Worm (Caenorhabditis elegans) whole organism, L4 larva: ENCODE results near the gene rpt-1.

Experiments
- F37D6.2 ChIP-seq: sonication (generic microtip); optimal IDR thresholded peaks from 2 replicates; lab custom pipeline; 2016; ENCODE audit warnings: mild to moderate bottlenecking, missing genetic modification characterization, missing compliant biosample characterization
- T20F7.1 ChIP-seq: fragments of 200-800 bp; sonication (Bioruptor generic); optimal IDR thresholded peaks from 2 replicates; lab custom pipeline; 2018; ENCODE audit warnings: mild to moderate bottlenecking, missing genetic modification characterization, missing compliant biosample characterization
- ZK546.5 ChIP-seq, 2 experiments: sonication (generic microtip); optimal IDR thresholded peaks; 2 replicates each; lab custom pipeline; 2017; ENCODE audit warnings: missing biosample characterization in 2 of 2, missing genetic modification characterization in 2 of 2
- aha-1 ChIP-seq: fragments of 150-350 bp; peaks from one replicate; lab custom pipeline; 2014; ENCODE audit warnings: missing biosample characterization, missing genetic modification characterization
- aly-2 ChIP-seq: sonication (generic microtip); optimal IDR thresholded peaks from 2 replicates; lab custom pipeline; 2018; ENCODE audit warnings: missing biosample characterization, missing genetic modification characterization
- ama-1 ChIP-seq: fragments of 150-350 bp; optimal IDR thresholded peaks from 2 replicates; lab custom pipeline; 2014; ENCODE audit warnings: inconsistent platforms, mixed read lengths
- ceh-20 ChIP-seq: fragments of 200-800 bp; sonication (Bioruptor generic); IDR thresholded peaks from 2 replicates; pipeline ENCODE4 v1.3.6; 2022; ENCODE audit warnings: missing genetic modification reagents, missing genetic modification characterization, missing compliant biosample characterization
- ceh-32 ChIP-seq: sonication (generic microtip); optimal IDR thresholded peaks from 2 replicates; lab custom pipeline; 2016; ENCODE audit warnings: mild to moderate bottlenecking, missing genetic modification characterization, missing compliant biosample characterization; ENCODE audit not compliant: poor library complexity
- ceh-44 ChIP-seq: fragments of 200-800 bp; sonication (Bioruptor generic); IDR thresholded peaks from 2 replicates; pipeline ENCODE4 v1.3.6; 2022; ENCODE audit warnings: missing genetic modification reagents, missing genetic modification characterization, missing compliant biosample characterization
- ceh-62 ChIP-seq: sonication (generic microtip); optimal IDR thresholded peaks from 2 replicates; lab custom pipeline; 2017; ENCODE audit warnings: missing biosample characterization, missing genetic modification characterization
- ces-1 ChIP-seq: fragments of 150-350 bp; sonication (generic microtip); optimal IDR thresholded peaks from 4 replicates; lab custom pipeline; 2014; ENCODE audit warnings: missing biosample characterization, missing genetic modification reagents, missing genetic modification characterization
- daf-12 ChIP-seq: fragments of 150-350 bp; optimal IDR thresholded peaks from 2 replicates; lab custom pipeline; 2014; ENCODE audit warnings: missing biosample characterization, missing genetic modification reagents, missing genetic modification characterization
- daf-16 ChIP-seq, 3 experiments: sonication (generic microtip); optimal IDR thresholded peaks; 2 replicates each; lab custom pipeline; 2016 to 2017; ENCODE audit warnings: missing genetic modification characterization in 3 of 3, missing genetic modification reagents in 3 of 3, mild to moderate bottlenecking in 2 of 3, missing compliant biosample characterization in 2 of 3, missing biosample characterization in 1 of 3, moderate library complexity in 1 of 3
- daf-19 ChIP-seq: fragments of 200-800 bp; sonication (Bioruptor generic); conservative IDR thresholded peaks from 2 replicates; pipeline ENCODE4 v1.3.6; 2022; ENCODE audit warnings: missing genetic modification characterization, missing compliant biosample characterization
- dpl-1 ChIP-seq: fragments of 150-350 bp; optimal IDR thresholded peaks from 2 replicates; lab custom pipeline; 2014; ENCODE audit warnings: missing biosample characterization, missing genetic modification reagents, missing genetic modification characterization
- dve-1 ChIP-seq: sonication (generic microtip); optimal IDR thresholded peaks from 2 replicates; lab custom pipeline; 2017; ENCODE audit warnings: antibody characterized with exemption, mild to moderate bottlenecking, missing genetic modification characterization, missing compliant biosample characterization; ENCODE audit not compliant: insufficient read depth
- hif-1 ChIP-seq, 2 experiments: sonication (generic microtip); optimal IDR thresholded peaks; 2 replicates each; lab custom pipeline; 2016 to 2017; ENCODE audit warnings: missing compliant biosample characterization in 2 of 2, missing genetic modification characterization in 2 of 2, missing genetic modification reagents in 2 of 2, missing genotype in 2 of 2, mild to moderate bottlenecking in 1 of 2
- hlh-11 ChIP-seq: fragments of 200-800 bp; sonication (Bioruptor generic); optimal IDR thresholded peaks from 2 replicates; lab custom pipeline; 2018; ENCODE audit warnings: mild to moderate bottlenecking, missing genetic modification characterization, missing compliant biosample characterization
- hlh-30 ChIP-seq: sonication (generic microtip); optimal IDR thresholded peaks from 2 replicates; lab custom pipeline; 2017; ENCODE audit warnings: antibody characterized with exemption, mild to moderate bottlenecking, missing genetic modification characterization, missing compliant biosample characterization; ENCODE audit not compliant: insufficient read depth
- hmg-1.1 ChIP-seq: fragments of 200-800 bp; sonication (Bioruptor generic); IDR thresholded peaks from 2 replicates; pipeline ENCODE4 v1.3.6; 2022; ENCODE audit warnings: missing genetic modification reagents, missing genetic modification characterization, missing compliant biosample characterization
- lin-13 ChIP-seq: fragments of 150-350 bp; optimal IDR thresholded peaks from 2 replicates; lab custom pipeline; 2014; ENCODE audit warnings: missing biosample characterization, missing genetic modification reagents, missing genetic modification characterization
- lin-38 ChIP-seq: fragments of 200-800 bp; sonication (Bioruptor generic); IDR thresholded peaks from 2 replicates; pipeline ENCODE4 v1.3.6; 2022; ENCODE audit warnings: missing genetic modification reagents, missing genetic modification characterization, missing compliant biosample characterization
- lsy-2 ChIP-seq, 2 experiments: fragments of 150-350 bp in 1 of 2; sonication (generic microtip) in 1 of 2; optimal IDR thresholded peaks; 2 replicates each; lab custom pipeline; 2014 to 2017; ENCODE audit warnings: missing biosample characterization in 2 of 2, missing genetic modification characterization in 2 of 2
- mep-1 ChIP-seq: fragments of 150-350 bp; sonication (generic microtip); optimal IDR thresholded peaks from 3 replicates; lab custom pipeline; 2014; ENCODE audit warnings: missing biosample characterization, missing genetic modification characterization
- mes-2 ChIP-seq: sonication (generic microtip); optimal IDR thresholded peaks from 2 replicates; lab custom pipeline; 2016; ENCODE audit warnings: missing genotype, mild to moderate bottlenecking, missing genetic modification characterization, missing compliant biosample characterization; ENCODE audit not compliant: poor library complexity, severe bottlenecking
- mxl-2 ChIP-seq: fragments of 200-800 bp; sonication (Bioruptor generic); conservative IDR thresholded peaks from 2 replicates; pipeline ENCODE4 v1.3.6; 2022; ENCODE audit warnings: missing genetic modification reagents, missing genetic modification characterization, missing compliant biosample characterization
- nhr-102 ChIP-seq: sonication (generic microtip); optimal IDR thresholded peaks from 2 replicates; lab custom pipeline; 2016; ENCODE audit warnings: mild to moderate bottlenecking, missing genetic modification characterization, moderate library complexity, missing compliant biosample characterization
- nhr-11 ChIP-seq: fragments of 150-350 bp; optimal IDR thresholded peaks from 2 replicates; lab custom pipeline; 2014; ENCODE audit warnings: missing biosample characterization, missing genetic modification characterization
- nhr-111 ChIP-seq: fragments of 200-800 bp; sonication (Bioruptor generic); optimal IDR thresholded peaks from 2 replicates; lab custom pipeline; 2018; ENCODE audit warnings: mild to moderate bottlenecking, missing genetic modification characterization, missing compliant biosample characterization
- nhr-25 ChIP-seq: sonication (generic microtip); optimal IDR thresholded peaks from 2 replicates; lab custom pipeline; 2017; ENCODE audit warnings: missing genetic modification characterization, mild to moderate bottlenecking, missing compliant biosample characterization, antibody characterized with exemption, moderate library complexity, borderline replicate concordance; ENCODE audit not compliant: insufficient read depth
- nhr-28 ChIP-seq: fragments of 150-350 bp; optimal IDR thresholded peaks from 2 replicates; lab custom pipeline; 2014; ENCODE audit warnings: missing biosample characterization, missing genetic modification characterization
- nhr-41 ChIP-seq: fragments of 200-800 bp; sonication (Bioruptor generic); IDR thresholded peaks from 2 replicates; pipeline ENCODE4 v1.3.6; 2022; ENCODE audit warnings: missing genetic modification reagents, missing genetic modification characterization, missing compliant biosample characterization
- nhr-6 ChIP-seq: fragments of 150-350 bp; optimal IDR thresholded peaks from 2 replicates; lab custom pipeline; 2014; ENCODE audit warnings: missing biosample characterization, missing genetic modification characterization
- rbr-2 ChIP-seq: sonication (generic microtip); optimal IDR thresholded peaks from 2 replicates; lab custom pipeline; 2016; ENCODE audit warnings: missing genotype, missing genetic modification characterization, missing compliant biosample characterization
- saeg-2 ChIP-seq: fragments of 200-800 bp; sonication (Bioruptor generic); IDR thresholded peaks from 2 replicates; pipeline ENCODE4 v1.3.6; 2022; ENCODE audit warnings: missing genetic modification reagents, missing genetic modification characterization, missing compliant biosample characterization
- sdz-12 ChIP-seq: fragments of 200-800 bp; sonication (Bioruptor generic); optimal IDR thresholded peaks from 2 replicates; lab custom pipeline; 2018; ENCODE audit warnings: mild to moderate bottlenecking, missing genetic modification characterization, missing compliant biosample characterization
- set-16 ChIP-seq: fragments of 200-800 bp; sonication (Bioruptor generic); IDR thresholded peaks from 2 replicates; pipeline ENCODE4 v1.3.6; 2022; ENCODE audit warnings: missing genetic modification reagents, missing genetic modification characterization, missing compliant biosample characterization
- snpc-4 ChIP-seq: fragments of 150-350 bp; optimal IDR thresholded peaks from 2 replicates; lab custom pipeline; 2014; ENCODE audit warnings: missing biosample characterization, missing genetic modification characterization
- tag-97 ChIP-seq: fragments of 200-800 bp; sonication (Bioruptor generic); IDR thresholded peaks from 2 replicates; pipeline ENCODE4 v1.3.6; 2022; ENCODE audit warnings: missing genetic modification characterization, missing compliant biosample characterization
- unc-130 ChIP-seq: sonication (generic microtip); optimal IDR thresholded peaks from 2 replicates; lab custom pipeline; 2016; ENCODE audit warnings: missing genetic modification reagents, missing genetic modification characterization, missing compliant biosample characterization
- unc-39 ChIP-seq: sonication (generic microtip); optimal IDR thresholded peaks from 2 replicates; lab custom pipeline; 2017; ENCODE audit warnings: missing biosample characterization, missing genetic modification characterization
- unc-62 ChIP-seq, 3 experiments: fragments of 150-350 bp in 1 of 3; sonication (generic microtip); optimal IDR thresholded peaks in 2 of 3; peaks in 1 of 3; 1 replicate in 1 of 3; 2 replicates in 2 of 3; lab custom pipeline; 2014 to 2017; ENCODE audit warnings: missing biosample characterization in 3 of 3, missing genetic modification characterization in 3 of 3, missing genetic modification reagents in 3 of 3, missing genotype in 1 of 3
- vab-7 ChIP-seq: fragments of 200-800 bp; sonication (Bioruptor generic); IDR thresholded peaks from 2 replicates; pipeline ENCODE4 v1.3.6; 2022; ENCODE audit warnings: missing genetic modification reagents, missing genetic modification characterization, missing compliant biosample characterization
- zip-11 ChIP-seq: fragments of 200-800 bp; sonication (Bioruptor generic); IDR thresholded peaks from 2 replicates; pipeline ENCODE4 v1.3.6; 2022; ENCODE audit warnings: missing genetic modification characterization, missing compliant biosample characterization

rpt-1 gene

DNA sequence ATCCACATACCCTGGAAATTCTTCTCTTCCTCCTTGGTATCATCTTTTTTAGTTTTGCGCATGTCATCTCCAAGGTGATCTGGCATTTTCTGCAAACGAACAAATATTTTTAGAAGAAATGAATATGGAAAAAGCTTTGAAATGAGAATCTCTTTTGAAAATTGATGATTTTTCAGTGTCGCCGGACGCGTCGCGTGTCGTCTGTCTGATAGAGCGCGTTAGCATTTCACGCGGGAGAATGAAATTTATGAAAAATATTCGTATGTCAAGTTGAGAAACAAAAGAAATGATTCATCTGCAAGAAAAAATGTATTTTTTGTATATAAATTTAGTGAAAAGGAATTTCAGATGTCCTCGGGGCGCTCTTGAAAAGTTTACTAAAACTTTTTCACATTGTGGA is at the start of gene rpt-1:
TSS of gene rpt-1 (minus strand) at position 89 of the 400 bp plus-strand sequence.
- TF ChIP-seq T20F7.1 (GFP tag; lab: Kevin White, UChicago): peak; percentile 3
- peak; percentile 39 for TF ChIP-seq rbr-2
- TF ChIP-seq unc-39: no peak
- TF ChIP-seq nhr-6: peak; percentile 99
- peak; percentile 44; the same call in 1 of the 2 replicates for TF ChIP-seq hmg-1.1 (GFP tag; lab: Robert Waterston, UW)
- no peak for TF ChIP-seq unc-62 (GFP tag; optimal IDR thresholded peaks at IDR 0.05 in 1 of 2; lab: Kevin White, UChicago)
- no peak for TF ChIP-seq unc-62 (tag; optimal IDR thresholded peaks at IDR 0.05; lab: Kevin White, UChicago)
- TF ChIP-seq F37D6.2: no peak
- TF ChIP-seq nhr-102 (tag; lab: Kevin White, UChicago): peak; percentile 18
- TF ChIP-seq nhr-28 (tag; lab: Kevin White, UChicago): peak; percentile 14
- TF ChIP-seq aha-1 (tag; lab: Kevin White, UChicago): peak; percentile 90
- TF ChIP-seq hlh-11 (tag; lab: Kevin White, UChicago): peak; percentile 19
- TF ChIP-seq mep-1 (tag; lab: Kevin White, UChicago): peak; percentile 40
- peak in 1 of 2 experiments; percentile 80 for TF ChIP-seq lsy-2 (tag; optimal IDR thresholded peaks at IDR 0.05; lab: Kevin White, UChicago)
- TF ChIP-seq daf-16 (GFP tag; optimal IDR thresholded peaks at IDR 0.05; lab: Kevin White, UChicago): no peak
- peak; percentile 11 for TF ChIP-seq daf-16 (tag; optimal IDR thresholded peaks at IDR 0.05; lab: Kevin White, UChicago)
- TF ChIP-seq nhr-111: no peak
- no peak for TF ChIP-seq zip-11 (GFP tag; lab: Robert Waterston, UW)
- peak; percentile 13 for TF ChIP-seq nhr-11 (tag; lab: Kevin White, UChicago)
- TF ChIP-seq ceh-32 (tag; lab: Kevin White, UChicago): no peak
- no peak for TF ChIP-seq ces-1 (GFP tag; lab: Kevin White, UChicago)
- TF ChIP-seq hlh-30 (tag; lab: Kevin White, UChicago): peak; percentile 82
- TF ChIP-seq lin-38: peak; percentile 89
- TF ChIP-seq nhr-41: no peak
- TF ChIP-seq unc-130 (GFP tag; lab: Kevin White, UChicago): peak; percentile 5
- TF ChIP-seq nhr-25 (tag; lab: Kevin White, UChicago): no peak
- TF ChIP-seq mes-2 (tag; lab: Kevin White, UChicago): peak; percentile 79
- peak; percentile 57 for TF ChIP-seq lin-13 (GFP tag; lab: Kevin White, UChicago)
- TF ChIP-seq dpl-1 (GFP tag; lab: Kevin White, UChicago): peak; percentile 90
- TF ChIP-seq dve-1 (tag; lab: Kevin White, UChicago): peak; percentile 43
- peak; percentile 60 for TF ChIP-seq snpc-4
- TF ChIP-seq set-16 (GFP tag; lab: Robert Waterston, UW): no peak
- TF ChIP-seq hif-1 (tag; optimal IDR thresholded peaks at IDR 0.05; lab: Kevin White, UChicago): peak in 1 of 2 experiments; percentile 20

DNA sequence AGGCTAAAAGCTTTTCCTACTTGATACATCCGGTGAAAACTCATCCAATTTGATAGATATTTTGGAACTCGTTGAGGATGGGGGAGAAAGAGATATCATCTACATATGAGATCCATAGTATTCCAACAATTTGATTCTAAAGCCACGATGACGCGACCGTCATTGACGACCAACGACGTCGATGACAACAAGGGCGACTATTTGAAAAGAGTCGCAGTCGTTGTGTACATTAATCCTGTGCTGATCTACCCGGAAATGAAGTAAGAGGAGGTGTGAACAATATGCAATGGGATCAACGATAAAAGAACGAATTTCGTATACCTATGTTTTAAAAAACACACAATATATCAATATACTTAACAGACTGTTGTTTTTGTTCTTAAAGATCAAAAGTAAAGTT is 46.0 kb upstream of the rpt-1 start:
- no peak for TF ChIP-seq ceh-44 (GFP tag; lab: Robert Waterston, UW)
- TF ChIP-seq aly-2: no peak
- TF ChIP-seq ama-1 (lab: Kevin White, UChicago): no peak
- no peak for TF ChIP-seq lsy-2 (tag; optimal IDR thresholded peaks at IDR 0.05; lab: Kevin White, UChicago)

DNA sequence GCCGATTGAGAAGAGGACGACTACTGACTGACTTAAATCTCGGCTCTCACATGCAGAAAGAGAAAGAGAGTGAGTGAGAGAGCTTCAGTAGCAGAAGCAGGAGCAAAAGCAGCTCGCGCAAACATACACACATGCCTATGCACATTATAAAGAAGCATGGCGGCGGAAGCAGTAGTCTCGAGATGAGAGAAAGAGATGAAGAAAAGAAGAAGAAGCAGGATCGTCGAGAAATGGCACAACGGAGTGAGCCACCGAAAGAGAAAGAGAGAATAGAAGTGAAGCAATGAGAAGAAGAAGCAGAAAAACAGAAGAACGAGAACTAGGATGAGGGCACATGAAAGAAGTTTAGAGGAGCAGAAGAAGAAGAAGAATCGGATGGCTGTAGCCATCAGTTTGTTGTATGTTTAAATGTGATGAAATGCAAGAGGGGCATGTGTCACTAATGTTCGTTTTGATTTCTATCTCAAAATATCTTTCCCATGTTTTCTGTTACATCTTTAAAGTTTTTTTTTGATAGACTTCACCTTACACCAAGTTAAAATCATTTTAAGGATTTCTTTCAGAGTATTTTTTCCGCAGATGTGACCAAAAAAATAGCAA is 44.8 kb upstream of the rpt-1 start:
- TF ChIP-seq rbr-2: peak; percentile 76
- peak in 1 of 2 experiments; percentile 33 for TF ChIP-seq daf-16 (GFP tag; optimal IDR thresholded peaks at IDR 0.05; lab: Kevin White, UChicago)
- TF ChIP-seq daf-16 (tag; optimal IDR thresholded peaks at IDR 0.05; lab: Kevin White, UChicago): no peak
- no peak for TF ChIP-seq saeg-2 (GFP tag; lab: Robert Waterston, UW)
- peak in 1 of 2 experiments; percentile 89 for TF ChIP-seq unc-62 (GFP tag; optimal IDR thresholded peaks at IDR 0.05 in 1 of 2; lab: Kevin White, UChicago)
- TF ChIP-seq unc-62 (tag; optimal IDR thresholded peaks at IDR 0.05; lab: Kevin White, UChicago): no peak
- no peak for TF ChIP-seq ZK546.5 (tag; optimal IDR thresholded peaks at IDR 0.05; lab: Kevin White, UChicago)
- TF ChIP-seq T20F7.1 (GFP tag; lab: Kevin White, UChicago): no peak
- peak; percentile 24; the same call in 1 of the 2 replicates for TF ChIP-seq vab-7 (GFP tag; lab: Robert Waterston, UW)
- TF ChIP-seq F37D6.2: peak; percentile 59
- no peak for TF ChIP-seq daf-19 (GFP tag; lab: Robert Waterston, UW)
- TF ChIP-seq unc-130 (GFP tag; lab: Kevin White, UChicago): no peak
- TF ChIP-seq tag-97 (GFP tag; lab: Robert Waterston, UW): no peak
- peak in 1 of 2 experiments; percentile 5 for TF ChIP-seq hif-1 (tag; optimal IDR thresholded peaks at IDR 0.05; lab: Kevin White, UChicago)
- no peak for TF ChIP-seq ceh-20 (GFP tag; lab: Robert Waterston, UW)
- TF ChIP-seq ceh-62: no peak
- peak; percentile 39 for TF ChIP-seq nhr-6
- no peak for TF ChIP-seq daf-12 (tag; lab: Kevin White, UChicago)
- no peak for TF ChIP-seq mxl-2 (GFP tag; lab: Robert Waterston, UW)
- no peak for TF ChIP-seq aly-2
- no peak for TF ChIP-seq sdz-12 (GFP tag; lab: Kevin White, UChicago)
